Worm (Caenorhabditis elegans): Measurements from ENCODE around the gene F49E11.7.

DNA sequence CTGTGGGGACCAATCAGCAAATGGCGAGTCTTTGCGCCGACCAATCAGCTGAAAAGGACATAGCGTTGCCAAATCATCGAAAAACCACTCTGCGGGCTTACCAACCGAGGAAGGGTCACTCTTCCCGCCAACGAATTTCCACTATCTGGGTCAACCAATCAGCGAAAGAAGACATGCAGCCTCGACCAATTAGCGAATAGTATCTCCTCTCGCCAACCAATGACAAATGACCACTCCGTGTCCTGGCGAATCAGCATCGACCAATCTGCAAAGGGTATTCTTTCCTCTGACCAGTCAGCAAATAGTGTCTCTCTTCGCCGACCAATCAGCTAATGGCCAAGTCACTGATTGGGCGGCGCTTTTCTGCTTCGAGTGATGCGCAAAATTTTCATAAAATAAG is 11.2 kb upstream of the F49E11.7 start:
- TF ChIP-seq med-1 (GFP tag; optimal IDR thresholded peaks at IDR 0.05; ENCODE audit: insufficient read depth) (no peak), ztf-23 (GFP tag; IDR thresholded peaks at IDR 0.05) (no peak), klf-2 (GFP tag; conservative IDR thresholded peaks at IDR 0.05) (no peak), tab-1 (GFP tag; IDR thresholded peaks at IDR 0.05) (no peak), cog-1 (tag; optimal IDR thresholded peaks at IDR 0.05) (no peak), T22C8.4 (GFP tag; IDR thresholded peaks at IDR 0.05) (no peak), ztf-29 (GFP tag; IDR thresholded peaks at IDR 0.05) (no peak)
